Worm (Caenorhabditis elegans) whole organism, L4 larva: ENCODE results near the gene fbxa-27.
A peak's percentile ranks its signal among the peaks of the same experiment; 100 is the strongest.

Experiments
- D1046.2 ChIP-seq: fragments of 200-800 bp; sonication (Bioruptor generic); IDR thresholded peaks from 2 replicates; pipeline ENCODE4 v1.3.6; 2022; ENCODE audit warnings: missing genetic modification characterization, missing compliant biosample characterization
- F10B5.3 ChIP-seq: sonication (generic microtip); optimal IDR thresholded peaks from 2 replicates; lab custom pipeline; 2016; ENCODE audit warnings: mild to moderate bottlenecking, missing genetic modification characterization, missing compliant biosample characterization
- F26F4.8 ChIP-seq: fragments of 200-800 bp; sonication (Bioruptor generic); conservative IDR thresholded peaks from 2 replicates; pipeline ENCODE4 v1.3.6; 2022; ENCODE audit warnings: missing genetic modification characterization, missing compliant biosample characterization
- F37D6.2 ChIP-seq: sonication (generic microtip); optimal IDR thresholded peaks from 2 replicates; lab custom pipeline; 2016; ENCODE audit warnings: mild to moderate bottlenecking, missing genetic modification characterization, missing compliant biosample characterization
- T20F7.1 ChIP-seq: fragments of 200-800 bp; sonication (Bioruptor generic); optimal IDR thresholded peaks from 2 replicates; lab custom pipeline; 2018; ENCODE audit warnings: mild to moderate bottlenecking, missing genetic modification characterization, missing compliant biosample characterization
- Y48G9A.11 ChIP-seq: fragments of 200-800 bp; sonication (Bioruptor generic); IDR thresholded peaks from 2 replicates; pipeline ENCODE4 v1.3.6; 2022; ENCODE audit warnings: missing genetic modification reagents, missing genetic modification characterization, missing compliant biosample characterization
- ZK337.2 ChIP-seq: fragments of 200-800 bp; sonication (Bioruptor generic); IDR thresholded peaks from 2 replicates; pipeline ENCODE4 v1.3.6; 2022; ENCODE audit warnings: missing genetic modification reagents, missing genetic modification characterization, missing compliant biosample characterization
- ZK546.5 ChIP-seq, 2 experiments: sonication (generic microtip); optimal IDR thresholded peaks; 2 replicates each; lab custom pipeline; 2017; ENCODE audit warnings: missing biosample characterization in 2 of 2, missing genetic modification characterization in 2 of 2
- aly-2 ChIP-seq: sonication (generic microtip); optimal IDR thresholded peaks from 2 replicates; lab custom pipeline; 2018; ENCODE audit warnings: missing biosample characterization, missing genetic modification characterization
- ama-1 ChIP-seq: fragments of 150-350 bp; optimal IDR thresholded peaks from 2 replicates; lab custom pipeline; 2014; ENCODE audit warnings: inconsistent platforms, mixed read lengths
- attf-4 ChIP-seq: sonication (generic microtip); optimal IDR thresholded peaks from 3 replicates; lab custom pipeline; 2017; ENCODE audit warnings: missing biosample characterization, missing genetic modification characterization
- ceh-28 ChIP-seq: fragments of 150-350 bp; optimal IDR thresholded peaks from 2 replicates; lab custom pipeline; 2014; ENCODE audit warnings: missing biosample characterization, missing genetic modification reagents, missing genetic modification characterization
- ceh-32 ChIP-seq: sonication (generic microtip); optimal IDR thresholded peaks from 2 replicates; lab custom pipeline; 2016; ENCODE audit warnings: mild to moderate bottlenecking, missing genetic modification characterization, missing compliant biosample characterization; ENCODE audit not compliant: poor library complexity
- ceh-62 ChIP-seq: sonication (generic microtip); optimal IDR thresholded peaks from 2 replicates; lab custom pipeline; 2017; ENCODE audit warnings: missing biosample characterization, missing genetic modification characterization
- daf-8 ChIP-seq: fragments of 200-800 bp; sonication (Bioruptor generic); IDR thresholded peaks from 2 replicates; pipeline ENCODE4 v1.3.6; 2022; ENCODE audit warnings: missing genetic modification characterization, missing compliant biosample characterization
- dmd-6 ChIP-seq: fragments of 200-800 bp; sonication (Bioruptor generic); IDR thresholded peaks from 2 replicates; pipeline ENCODE4 v1.3.6; 2022; ENCODE audit warnings: missing genetic modification reagents, missing genetic modification characterization, missing compliant biosample characterization
- dmd-9 ChIP-seq: fragments of 200-800 bp; sonication (Bioruptor generic); IDR thresholded peaks from 2 replicates; pipeline ENCODE4 v1.3.6; 2022; ENCODE audit warnings: missing genetic modification reagents, missing genetic modification characterization, missing compliant biosample characterization
- dpl-1 ChIP-seq: fragments of 150-350 bp; optimal IDR thresholded peaks from 2 replicates; lab custom pipeline; 2014; ENCODE audit warnings: missing biosample characterization, missing genetic modification reagents, missing genetic modification characterization
- duxl-1 ChIP-seq: sonication (generic microtip); optimal IDR thresholded peaks from 2 replicates; lab custom pipeline; 2016; ENCODE audit warnings: mild to moderate bottlenecking, missing genetic modification characterization, moderate library complexity, missing compliant biosample characterization; ENCODE audit not compliant: poor library complexity
- egl-27 ChIP-seq: sonication (generic microtip); optimal IDR thresholded peaks from 3 replicates; lab custom pipeline; 2017; ENCODE audit warnings: missing biosample characterization, missing genetic modification reagents, missing genetic modification characterization
- fkh-10 ChIP-seq: fragments of 150-350 bp; optimal IDR thresholded peaks from 2 replicates; lab custom pipeline; 2014; ENCODE audit warnings: missing biosample characterization, missing genetic modification reagents, missing genetic modification characterization
- gei-8 ChIP-seq: fragments of 200-800 bp; sonication (Bioruptor generic); optimal IDR thresholded peaks from 2 replicates; lab custom pipeline; 2018; ENCODE audit warnings: mild to moderate bottlenecking, missing genetic modification characterization, missing compliant biosample characterization
- hif-1 ChIP-seq, 2 experiments: sonication (generic microtip); optimal IDR thresholded peaks; 2 replicates each; lab custom pipeline; 2016 to 2017; ENCODE audit warnings: missing compliant biosample characterization in 2 of 2, missing genetic modification characterization in 2 of 2, missing genetic modification reagents in 2 of 2, missing genotype in 2 of 2, mild to moderate bottlenecking in 1 of 2
- hlh-30 ChIP-seq: sonication (generic microtip); optimal IDR thresholded peaks from 2 replicates; lab custom pipeline; 2017; ENCODE audit warnings: antibody characterized with exemption, mild to moderate bottlenecking, missing genetic modification characterization, missing compliant biosample characterization; ENCODE audit not compliant: insufficient read depth
- hmg-1.1 ChIP-seq: fragments of 200-800 bp; sonication (Bioruptor generic); IDR thresholded peaks from 2 replicates; pipeline ENCODE4 v1.3.6; 2022; ENCODE audit warnings: missing genetic modification reagents, missing genetic modification characterization, missing compliant biosample characterization
- lin-13 ChIP-seq: fragments of 150-350 bp; optimal IDR thresholded peaks from 2 replicates; lab custom pipeline; 2014; ENCODE audit warnings: missing biosample characterization, missing genetic modification reagents, missing genetic modification characterization
- lin-15B ChIP-seq: fragments of 150-350 bp; sonication (generic microtip); optimal IDR thresholded peaks from 3 replicates; lab custom pipeline; 2014; ENCODE audit warnings: missing biosample characterization, missing genetic modification characterization
- lin-38 ChIP-seq: fragments of 200-800 bp; sonication (Bioruptor generic); IDR thresholded peaks from 2 replicates; pipeline ENCODE4 v1.3.6; 2022; ENCODE audit warnings: missing genetic modification reagents, missing genetic modification characterization, missing compliant biosample characterization
- lin-39 ChIP-seq: fragments of 150-350 bp; optimal IDR thresholded peaks from 2 replicates; lab custom pipeline; 2014; ENCODE audit warnings: missing biosample characterization, missing genetic modification reagents, missing genetic modification characterization
- lir-3 ChIP-seq: sonication (generic microtip); optimal IDR thresholded peaks from 2 replicates; lab custom pipeline; 2016; ENCODE audit warnings: mild to moderate bottlenecking, missing genetic modification characterization, missing compliant biosample characterization
- madf-5 ChIP-seq, 2 experiments: fragments of 200-800 bp; sonication (Bioruptor generic); IDR thresholded peaks; 2 replicates each; pipeline ENCODE4 v1.3.6; 2022; ENCODE audit warnings: missing compliant biosample characterization in 2 of 2, missing genetic modification characterization in 2 of 2
- mep-1 ChIP-seq: fragments of 150-350 bp; sonication (generic microtip); optimal IDR thresholded peaks from 3 replicates; lab custom pipeline; 2014; ENCODE audit warnings: missing biosample characterization, missing genetic modification characterization
- mes-2 ChIP-seq: sonication (generic microtip); optimal IDR thresholded peaks from 2 replicates; lab custom pipeline; 2016; ENCODE audit warnings: missing genotype, mild to moderate bottlenecking, missing genetic modification characterization, missing compliant biosample characterization; ENCODE audit not compliant: poor library complexity, severe bottlenecking
- mxl-3 ChIP-seq: fragments of 200-800 bp; sonication (Bioruptor generic); optimal IDR thresholded peaks from 2 replicates; lab custom pipeline; 2018; ENCODE audit warnings: mild to moderate bottlenecking, missing genetic modification characterization, missing compliant biosample characterization
- nhr-102 ChIP-seq: sonication (generic microtip); optimal IDR thresholded peaks from 2 replicates; lab custom pipeline; 2016; ENCODE audit warnings: mild to moderate bottlenecking, missing genetic modification characterization, moderate library complexity, missing compliant biosample characterization
- nhr-11 ChIP-seq: fragments of 150-350 bp; optimal IDR thresholded peaks from 2 replicates; lab custom pipeline; 2014; ENCODE audit warnings: missing biosample characterization, missing genetic modification characterization
- nhr-237 ChIP-seq: sonication (generic microtip); optimal IDR thresholded peaks from 2 replicates; lab custom pipeline; 2017; ENCODE audit warnings: missing biosample characterization, missing genetic modification characterization
- nhr-25 ChIP-seq: sonication (generic microtip); optimal IDR thresholded peaks from 2 replicates; lab custom pipeline; 2017; ENCODE audit warnings: missing genetic modification characterization, mild to moderate bottlenecking, missing compliant biosample characterization, antibody characterized with exemption, moderate library complexity, borderline replicate concordance; ENCODE audit not compliant: insufficient read depth
- nhr-28 ChIP-seq: fragments of 150-350 bp; optimal IDR thresholded peaks from 2 replicates; lab custom pipeline; 2014; ENCODE audit warnings: missing biosample characterization, missing genetic modification characterization
- nhr-48 ChIP-seq: sonication (generic microtip); optimal IDR thresholded peaks from 2 replicates; lab custom pipeline; 2016; ENCODE audit warnings: mild to moderate bottlenecking, missing genetic modification characterization, missing compliant biosample characterization
- nhr-6 ChIP-seq: fragments of 150-350 bp; optimal IDR thresholded peaks from 2 replicates; lab custom pipeline; 2014; ENCODE audit warnings: missing biosample characterization, missing genetic modification characterization
- nhr-76 ChIP-seq: fragments of 150-350 bp; optimal IDR thresholded peaks from 2 replicates; lab custom pipeline; 2014; ENCODE audit warnings: missing biosample characterization, missing genetic modification characterization
- nhr-77 ChIP-seq: fragments of 150-350 bp; optimal IDR thresholded peaks from 2 replicates; lab custom pipeline; 2014; ENCODE audit warnings: missing biosample characterization, missing genetic modification characterization
- php-3 ChIP-seq: fragments of 200-800 bp; sonication (Bioruptor generic); IDR thresholded peaks from 2 replicates; pipeline ENCODE4 v1.3.6; 2022; ENCODE audit warnings: missing genetic modification reagents, missing genetic modification characterization, missing compliant biosample characterization
- pqm-1 ChIP-seq: sonication (generic microtip); optimal IDR thresholded peaks from 2 replicates; lab custom pipeline; 2017; ENCODE audit warnings: missing biosample characterization, missing genetic modification characterization
- saeg-2 ChIP-seq: fragments of 200-800 bp; sonication (Bioruptor generic); IDR thresholded peaks from 2 replicates; pipeline ENCODE4 v1.3.6; 2022; ENCODE audit warnings: missing genetic modification reagents, missing genetic modification characterization, missing compliant biosample characterization
- sdz-12 ChIP-seq: fragments of 200-800 bp; sonication (Bioruptor generic); optimal IDR thresholded peaks from 2 replicates; lab custom pipeline; 2018; ENCODE audit warnings: mild to moderate bottlenecking, missing genetic modification characterization, missing compliant biosample characterization
- set-16 ChIP-seq: fragments of 200-800 bp; sonication (Bioruptor generic); IDR thresholded peaks from 2 replicates; pipeline ENCODE4 v1.3.6; 2022; ENCODE audit warnings: missing genetic modification reagents, missing genetic modification characterization, missing compliant biosample characterization
- snpc-1.2 ChIP-seq: fragments of 200-800 bp; sonication (Bioruptor generic); IDR thresholded peaks from 2 replicates; pipeline ENCODE4 v1.3.6; 2022; ENCODE audit warnings: missing genetic modification reagents, missing genetic modification characterization, missing compliant biosample characterization
- spr-1 ChIP-seq: sonication (generic microtip); optimal IDR thresholded peaks from 2 replicates; lab custom pipeline; 2016; ENCODE audit warnings: mild to moderate bottlenecking, missing genetic modification characterization, missing compliant biosample characterization
- tag-97 ChIP-seq: fragments of 200-800 bp; sonication (Bioruptor generic); IDR thresholded peaks from 2 replicates; pipeline ENCODE4 v1.3.6; 2022; ENCODE audit warnings: missing genetic modification characterization, missing compliant biosample characterization
- zfp-3 ChIP-seq: fragments of 200-800 bp; sonication (Bioruptor generic); conservative IDR thresholded peaks from 2 replicates; pipeline ENCODE4 v1.3.6; 2022; ENCODE audit warnings: missing genetic modification reagents, missing genetic modification characterization, missing compliant biosample characterization
- zip-11 ChIP-seq: fragments of 200-800 bp; sonication (Bioruptor generic); IDR thresholded peaks from 2 replicates; pipeline ENCODE4 v1.3.6; 2022; ENCODE audit warnings: missing genetic modification characterization, missing compliant biosample characterization

The fbxa-27 gene

ce11 chrIII:1389988-1390387 is 47.2 kb downstream of the fbxa-27 start:
- TF ChIP-seq pqm-1 (peak; percentile 94), gei-8 (GFP tag; lab: Kevin White, UChicago) (no peak), hmg-1.1 (GFP tag; lab: Robert Waterston, UW) (no peak), nhr-6 (tag; lab: Kevin White, UChicago) (no peak), nhr-48 (tag; lab: Kevin White, UChicago) (no peak), egl-27 (no peak), T20F7.1 (GFP tag; lab: Kevin White, UChicago) (peak; percentile 1), spr-1 (tag; lab: Kevin White, UChicago) (no peak), hlh-30 (no peak), nhr-102 (no peak), F26F4.8 (GFP tag; lab: Robert Waterston, UW) (no peak), ceh-62 (tag; lab: Kevin White, UChicago) (no peak), tag-97 (GFP tag; lab: Robert Waterston, UW) (no peak), nhr-237 (no peak), lin-13 (GFP tag; lab: Kevin White, UChicago) (no peak), lin-38 (GFP tag; lab: Robert Waterston, UW) (no peak), madf-5 (GFP tag; IDR thresholded peaks at IDR 0.05; lab: Robert Waterston, UW) (no peak), nhr-77 (tag; lab: Kevin White, UChicago) (peak; percentile 57), dpl-1 (no peak), fkh-10 (GFP tag; lab: Kevin White, UChicago) (no peak), zip-11 (no peak), saeg-2 (GFP tag; lab: Robert Waterston, UW) (no peak), nhr-11 (tag; lab: Kevin White, UChicago) (no peak), zfp-3 (GFP tag; lab: Robert Waterston, UW) (no peak), sdz-12 (GFP tag; lab: Kevin White, UChicago) (no peak), set-16 (GFP tag; lab: Robert Waterston, UW) (no peak), attf-4 (no peak), D1046.2 (GFP tag; lab: Robert Waterston, UW) (no peak), daf-8 (GFP tag; lab: Robert Waterston, UW) (no peak), lir-3 (tag; lab: Kevin White, UChicago) (no peak), ZK546.5 (tag; optimal IDR thresholded peaks at IDR 0.05; lab: Kevin White, UChicago) (no peak), mes-2 (tag; lab: Kevin White, UChicago) (no peak), lin-15B (tag; lab: Kevin White, UChicago) (no peak), dmd-9 (no peak), duxl-1 (tag; lab: Kevin White, UChicago) (no peak), ZK337.2 (no peak), F37D6.2 (tag; lab: Kevin White, UChicago) (no peak), dmd-6 (peak; percentile 75), ceh-28 (tag; lab: Kevin White, UChicago) (no peak), lin-39 (tag; lab: Kevin White, UChicago) (no peak), nhr-25 (tag; lab: Kevin White, UChicago) (no peak), F10B5.3 (tag; lab: Kevin White, UChicago) (no peak), mxl-3 (GFP tag; lab: Kevin White, UChicago) (no peak), ceh-32 (tag; lab: Kevin White, UChicago) (no peak), mep-1 (no peak), nhr-28 (tag; lab: Kevin White, UChicago) (peak; percentile 83), nhr-76 (tag; lab: Kevin White, UChicago) (no peak), aly-2 (no peak), snpc-1.2 (GFP tag; lab: Robert Waterston, UW) (no peak), ama-1 (lab: Kevin White, UChicago) (no peak), php-3 (GFP tag; lab: Robert Waterston, UW) (peak; percentile 37; the same call in 1 of the 2 replicates), Y48G9A.11 (GFP tag; lab: Robert Waterston, UW) (no peak), hif-1 (tag; optimal IDR thresholded peaks at IDR 0.05; lab: Kevin White, UChicago) (no peak)
